Fruit fly (Drosophila melanogaster): ENCODE measurements around the gene CG7377.

DNA sequence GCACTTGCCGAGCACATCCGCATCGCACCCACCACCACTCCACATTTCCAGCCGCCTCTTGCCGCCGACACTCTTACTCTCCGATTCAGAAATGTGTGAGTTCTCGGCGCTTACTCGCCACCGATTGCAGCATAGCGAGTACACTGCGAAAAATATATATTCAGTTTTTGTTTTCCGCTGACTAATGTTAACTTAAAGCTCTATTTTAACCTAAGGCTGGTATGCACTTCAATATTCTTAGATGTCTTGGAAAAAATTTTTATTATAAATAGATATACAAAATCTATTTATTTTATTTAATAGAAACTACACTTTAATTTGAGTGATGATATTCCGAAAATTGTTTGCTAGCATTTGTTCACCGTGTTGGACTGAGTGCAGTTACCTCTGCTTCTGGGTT lies 9.8 kb downstream of the CG7377 start:
- TF ChIP-seq h (optimal IDR thresholded peaks at IDR 0.05): no peak
- TF ChIP-seq ttk (optimal IDR thresholded peaks at IDR 0.05): no peak
- TF ChIP-seq psq (optimal IDR thresholded peaks at IDR 0.05): no peak
